Worm (Caenorhabditis elegans): ENCODE data around the gene str-9.

str-9 gene

DNA sequence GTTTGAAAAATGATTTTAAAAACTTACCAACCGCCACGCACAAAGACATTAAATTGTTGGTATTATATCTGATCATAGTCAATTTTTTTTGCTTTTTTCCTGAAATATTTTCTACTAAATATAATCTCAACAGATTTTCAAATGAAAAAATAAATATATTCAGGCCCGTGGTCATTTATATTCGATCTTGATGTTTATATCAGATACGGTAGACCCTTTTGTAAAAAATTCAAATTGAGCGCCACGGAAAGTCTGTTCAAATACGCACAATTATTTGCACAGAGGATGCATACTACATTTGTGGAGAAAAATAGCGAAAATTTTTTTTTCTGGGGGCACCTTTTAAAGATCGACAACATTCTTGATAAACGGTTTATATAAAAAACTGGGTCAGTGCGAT, 33.9 kb downstream of the str-9 start, which contains the start of gene T26E4.4:
Gene T26E4.4 (minus strand): TSS at position 101 of the 400 bp plus-strand sequence.
- no peak for TF ChIP-seq ets-5 (GFP tag; IDR thresholded peaks at IDR 0.05)
- TF ChIP-seq ceh-90 (tag; optimal IDR thresholded peaks at IDR 0.05) = no peak
- TF ChIP-seq blmp-1 (tag; optimal IDR thresholded peaks at IDR 0.05) = no peak
- TF ChIP-seq hlh-4 (tag; optimal IDR thresholded peaks at IDR 0.05) = no peak
- TF ChIP-seq unc-62 (GFP tag; optimal IDR thresholded peaks at IDR 0.05) = no peak
- no peak for TF ChIP-seq C16A3.4 (tag; optimal IDR thresholded peaks at IDR 0.05)
- no peak for TF ChIP-seq C04F5.9 (tag; optimal IDR thresholded peaks at IDR 0.05)
- no peak for TF ChIP-seq lsy-2 (tag; optimal IDR thresholded peaks at IDR 0.05)
- TF ChIP-seq fkh-4 (tag; optimal IDR thresholded peaks at IDR 0.05; ENCODE audit: borderline replicate concordance) = no peak
- no peak for TF ChIP-seq C34B4.2 (tag; optimal IDR thresholded peaks at IDR 0.05)
- TF ChIP-seq pax-3 (tag; optimal IDR thresholded peaks at IDR 0.05) = no peak
- no peak for TF ChIP-seq ztf-4 (tag; optimal IDR thresholded peaks at IDR 0.05)
- TF ChIP-seq egl-13 (tag; optimal IDR thresholded peaks at IDR 0.05) = no peak
- TF ChIP-seq nhr-28 (tag; optimal IDR thresholded peaks at IDR 0.05) = no peak
- no peak for TF ChIP-seq ceh-63 (GFP tag; optimal IDR thresholded peaks at IDR 0.05)

DNA sequence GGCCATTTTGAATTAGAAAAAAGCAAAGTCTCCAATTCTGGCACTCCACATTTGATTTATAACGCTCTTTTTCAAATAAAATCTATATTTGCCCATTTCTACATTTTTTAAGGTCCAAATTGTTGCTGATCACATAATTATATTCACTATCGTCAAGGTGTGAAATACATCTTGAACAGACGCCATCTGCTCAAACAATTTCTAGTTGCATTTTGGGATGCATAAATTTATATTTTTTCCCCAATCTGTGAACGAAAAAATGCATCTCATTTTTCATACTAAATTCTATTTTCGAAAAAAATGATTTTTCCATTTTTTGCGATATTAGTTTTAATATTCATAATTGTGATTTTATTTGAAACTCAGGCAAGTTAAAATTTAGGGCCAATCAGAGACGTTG, 34.7 kb downstream of the str-9 start, which contains the start of gene T26E4.7:
Gene T26E4.7 (plus strand): TSS at position 301 of the 400 bp plus-strand sequence.
- TF ChIP-seq nhr-28 (tag; optimal IDR thresholded peaks at IDR 0.05) = no peak
- no peak for TF ChIP-seq skn-1 (tag; optimal IDR thresholded peaks at IDR 0.05)
- TF ChIP-seq aly-2 (tag; optimal IDR thresholded peaks at IDR 0.05) = no peak
- no peak for TF ChIP-seq ceh-90 (tag; optimal IDR thresholded peaks at IDR 0.05)
- TF ChIP-seq lin-35 (GFP tag; optimal IDR thresholded peaks at IDR 0.05) = no peak
- no peak for TF ChIP-seq unc-98 (GFP tag; IDR thresholded peaks at IDR 0.05)
- no peak for TF ChIP-seq vab-15 (tag; optimal IDR thresholded peaks at IDR 0.05)
- no peak for TF ChIP-seq fkh-10 (GFP tag; optimal IDR thresholded peaks at IDR 0.05)
- no peak for TF ChIP-seq aha-1 (tag; optimal IDR thresholded peaks at IDR 0.05)
- no peak for TF ChIP-seq egl-27 (tag; optimal IDR thresholded peaks at IDR 0.05)
- no peak for TF ChIP-seq tbx-2 (tag; optimal IDR thresholded peaks at IDR 0.05)
- no peak for TF ChIP-seq hlh-17 (GFP tag; optimal IDR thresholded peaks at IDR 0.05; ENCODE audit: borderline replicate concordance)
- no peak for TF ChIP-seq snu-23 (GFP tag; optimal IDR thresholded peaks at IDR 0.05)

DNA sequence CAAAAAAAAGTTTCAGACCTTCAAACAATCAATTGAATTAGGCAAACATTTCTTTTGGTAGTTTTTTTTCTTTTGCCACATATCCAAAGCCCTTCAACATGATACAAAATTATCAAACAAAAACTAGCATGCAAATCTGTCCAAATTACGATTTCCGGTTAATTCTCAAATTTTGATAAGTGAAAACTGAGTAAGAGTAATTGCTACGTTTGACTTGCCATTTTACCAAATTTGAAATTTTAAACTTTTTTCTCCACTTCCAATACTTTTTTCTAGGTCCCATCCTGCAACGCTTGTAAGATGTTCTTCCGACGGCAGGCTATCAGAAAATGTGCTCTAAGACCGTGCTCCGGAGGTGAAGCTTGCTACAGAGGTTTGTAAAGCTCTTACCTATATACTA, 37.5 kb downstream of the str-9 start, which contains the start of gene nhr-223:
Gene nhr-223 (plus strand): TSS at position 301 of the 400 bp plus-strand sequence.
- TF ChIP-seq egl-13 (tag; optimal IDR thresholded peaks at IDR 0.05) (no peak), tlp-1 (tag; optimal IDR thresholded peaks at IDR 0.05) (no peak), unc-86 (tag; optimal IDR thresholded peaks at IDR 0.05) (no peak), aly-2 (tag; optimal IDR thresholded peaks at IDR 0.05) (no peak), unc-98 (GFP tag; IDR thresholded peaks at IDR 0.05) (no peak), snpc-4 (tag; optimal IDR thresholded peaks at IDR 0.05) (no peak), lin-14 (GFP tag; optimal IDR thresholded peaks at IDR 0.05) (no peak), egl-27 (tag; optimal IDR thresholded peaks at IDR 0.05) (no peak), pqm-1 (tag; optimal IDR thresholded peaks at IDR 0.05) (no peak), irx-1 (tag; optimal IDR thresholded peaks at IDR 0.05) (no peak), nhr-47 (tag; optimal IDR thresholded peaks at IDR 0.05) (no peak), nhr-84 (tag; optimal IDR thresholded peaks at IDR 0.05) (no peak), ama-1 (optimal IDR thresholded peaks at IDR 0.05) (no peak)

DNA sequence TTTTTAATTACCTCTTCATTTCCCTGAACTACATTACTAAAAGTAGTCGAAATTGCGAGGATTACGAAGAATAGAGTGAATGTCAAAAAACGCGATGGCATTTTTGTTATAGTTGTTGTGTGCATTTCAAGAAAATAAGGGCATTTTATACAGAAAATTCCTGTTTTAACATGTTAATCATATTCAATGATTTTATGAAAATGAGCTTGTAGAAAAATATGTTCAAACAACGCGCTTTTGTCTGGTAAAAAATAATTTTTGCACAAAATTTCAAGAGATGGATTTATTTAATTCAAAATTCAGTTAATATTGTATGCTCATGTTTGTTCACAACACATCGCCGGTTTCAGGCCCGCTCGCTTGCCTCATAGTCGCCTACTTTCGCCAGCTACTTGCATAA, 39.6 kb downstream of the str-9 start, which contains the start of gene T26E4.10:
Gene T26E4.10 (minus strand): TSS at position 101 of the 400 bp plus-strand sequence.
- TF ChIP-seq blmp-1 (tag; optimal IDR thresholded peaks at IDR 0.05) = no peak
- no peak for TF ChIP-seq lin-14 (GFP tag; optimal IDR thresholded peaks at IDR 0.05)
- TF ChIP-seq nhr-84 (tag; optimal IDR thresholded peaks at IDR 0.05) = no peak
- no peak for TF ChIP-seq C34B4.2 (tag; optimal IDR thresholded peaks at IDR 0.05)
- TF ChIP-seq isw-1 (GFP tag; IDR thresholded peaks at IDR 0.05) = no peak
- TF ChIP-seq pag-3 (tag; optimal IDR thresholded peaks at IDR 0.05; ENCODE audit: borderline replicate concordance, insufficient read depth) = no peak
- no peak for TF ChIP-seq lir-3 (tag; optimal IDR thresholded peaks at IDR 0.05; ENCODE audit: poor library complexity)

Data from whole organism, L1 larva.